Worm (Caenorhabditis elegans) whole organism, L3 larva: ENCODE measurements around the gene T15H9.5.

ENCODE experiments used
- ama-1 ChIP-seq: fragments of 150-350 bp; optimal IDR thresholded peaks from 2 replicates; lab custom pipeline; 2018
- ceh-16 ChIP-seq: sonication (generic microtip); optimal IDR thresholded peaks from 2 replicates; lab custom pipeline; 2017; ENCODE audit warnings: missing biosample characterization, missing genetic modification characterization
- ceh-28 ChIP-seq: fragments of 150-350 bp; optimal IDR thresholded peaks from 2 replicates; lab custom pipeline; 2014; ENCODE audit warnings: missing biosample characterization, missing genetic modification reagents, missing genetic modification characterization
- ceh-82 ChIP-seq: fragments of 150-350 bp; optimal IDR thresholded peaks from 2 replicates; lab custom pipeline; 2014; ENCODE audit warnings: missing biosample characterization, missing genetic modification characterization
- ceh-9 ChIP-seq: sonication (generic microtip); optimal IDR thresholded peaks from 2 replicates; lab custom pipeline; 2018; ENCODE audit warnings: missing biosample characterization, missing genetic modification characterization
- egl-27 ChIP-seq: sonication (generic microtip); optimal IDR thresholded peaks from 4 replicates; lab custom pipeline; 2017; ENCODE audit warnings: missing biosample characterization, missing genetic modification reagents, missing genetic modification characterization
- egl-5 ChIP-seq: fragments of 150-350 bp; optimal IDR thresholded peaks from 2 replicates; lab custom pipeline; 2017; ENCODE audit warnings: missing biosample characterization, missing genetic modification reagents, missing genetic modification characterization, inconsistent platforms
- elt-1 ChIP-seq: fragments of 150-350 bp; optimal IDR thresholded peaks from 2 replicates; lab custom pipeline; 2014; ENCODE audit warnings: missing biosample characterization, missing genetic modification characterization
- elt-2 ChIP-seq: sonication (generic microtip); optimal IDR thresholded peaks from 2 replicates; lab custom pipeline; 2016; ENCODE audit warnings: missing genetic modification reagents, mild to moderate bottlenecking, missing genetic modification characterization, missing compliant biosample characterization
- elt-3 ChIP-seq, 3 experiments: fragments of 150-350 bp in 1 of 3; sonication (generic microtip) in 2 of 3; optimal IDR thresholded peaks; 2 replicates in 2 of 3; 4 replicates in 1 of 3; lab custom pipeline; 2014 to 2017; ENCODE audit warnings: missing biosample characterization in 3 of 3, missing genetic modification characterization in 3 of 3
- eor-1 ChIP-seq, 2 experiments: fragments of 150-350 bp; optimal IDR thresholded peaks; 2 replicates each; lab custom pipeline; 2014 to 2018; ENCODE audit warnings: missing biosample characterization in 2 of 2, missing genetic modification characterization in 2 of 2
- fkh-2 ChIP-seq: fragments of 150-350 bp; optimal IDR thresholded peaks from 2 replicates; lab custom pipeline; 2014; ENCODE audit warnings: missing biosample characterization, missing genetic modification reagents, missing genetic modification characterization
- fos-1 ChIP-seq: fragments of 150-350 bp; optimal IDR thresholded peaks from 2 replicates; lab custom pipeline; 2014; ENCODE audit warnings: missing biosample characterization, missing genetic modification characterization
- hmg-11 ChIP-seq: sonication (generic microtip); optimal IDR thresholded peaks from 2 replicates; lab custom pipeline; 2016; ENCODE audit warnings: missing genetic modification characterization, missing compliant biosample characterization
- jun-1 ChIP-seq: fragments of 150-350 bp; optimal IDR thresholded peaks from 2 replicates; lab custom pipeline; 2014; ENCODE audit warnings: missing biosample characterization, missing genetic modification reagents, missing genetic modification characterization
- lin-15B ChIP-seq: fragments of 150-350 bp; optimal IDR thresholded peaks from 2 replicates; lab custom pipeline; 2014; ENCODE audit warnings: missing biosample characterization, missing genetic modification characterization
- lin-39 ChIP-seq: fragments of 150-350 bp; optimal IDR thresholded peaks from 2 replicates; lab custom pipeline; 2018; ENCODE audit warnings: missing biosample characterization, missing genetic modification reagents, missing genetic modification characterization
- lsy-12 ChIP-seq: sonication (generic microtip); optimal IDR thresholded peaks from 2 replicates; lab custom pipeline; 2016; ENCODE audit warnings: mild to moderate bottlenecking, missing genetic modification characterization, missing compliant biosample characterization
- mdl-1 ChIP-seq: fragments of 150-350 bp; optimal IDR thresholded peaks from 2 replicates; lab custom pipeline; 2014; ENCODE audit warnings: missing biosample characterization, missing genetic modification characterization
- mml-1 ChIP-seq: fragments of 150-350 bp; sonication (generic microtip); optimal IDR thresholded peaks from 3 replicates; lab custom pipeline; 2014; ENCODE audit warnings: missing biosample characterization, missing genetic modification characterization
- nfya-1 ChIP-seq: sonication (generic microtip); optimal IDR thresholded peaks from 2 replicates; lab custom pipeline; 2017; ENCODE audit warnings: missing genetic modification characterization, mild to moderate bottlenecking, missing compliant biosample characterization, antibody characterized with exemption, moderate library complexity; ENCODE audit not compliant: insufficient read depth
- nhr-11 ChIP-seq: fragments of 150-350 bp; optimal IDR thresholded peaks from 2 replicates; lab custom pipeline; 2014; ENCODE audit warnings: missing biosample characterization, missing genetic modification characterization
- nhr-23 ChIP-seq: fragments of 150-350 bp; optimal IDR thresholded peaks from 2 replicates; lab custom pipeline; 2014; ENCODE audit warnings: missing biosample characterization, missing genetic modification reagents, missing genetic modification characterization
- nhr-237 ChIP-seq: fragments of 150-350 bp; optimal IDR thresholded peaks from 2 replicates; lab custom pipeline; 2014; ENCODE audit warnings: missing biosample characterization, missing genetic modification characterization
- nhr-25 ChIP-seq: sonication (generic microtip); optimal IDR thresholded peaks from 2 replicates; lab custom pipeline; 2017; ENCODE audit warnings: missing biosample characterization, missing genetic modification characterization
- nhr-28 ChIP-seq: fragments of 150-350 bp; optimal IDR thresholded peaks from 2 replicates; lab custom pipeline; 2014; ENCODE audit warnings: missing biosample characterization, missing genetic modification characterization
- nhr-43 ChIP-seq: sonication (generic microtip); optimal IDR thresholded peaks from 2 replicates; lab custom pipeline; 2016; ENCODE audit warnings: mild to moderate bottlenecking, missing genetic modification characterization, missing compliant biosample characterization; ENCODE audit not compliant: poor library complexity, severe bottlenecking
- nhr-67 ChIP-seq: fragments of 150-350 bp; optimal IDR thresholded peaks from 2 replicates; lab custom pipeline; 2014; ENCODE audit warnings: missing biosample characterization, missing genetic modification characterization
- nhr-77 ChIP-seq: fragments of 150-350 bp; optimal IDR thresholded peaks from 2 replicates; lab custom pipeline; 2014; ENCODE audit warnings: missing biosample characterization, missing genetic modification characterization
- pha-4 ChIP-seq: fragments of 150-350 bp; optimal IDR thresholded peaks from 2 replicates; lab custom pipeline; 2014; ENCODE audit warnings: missing biosample characterization, missing genetic modification reagents, missing genetic modification characterization
- pqm-1 ChIP-seq: fragments of 150-350 bp; optimal IDR thresholded peaks from 2 replicates; lab custom pipeline; 2017; ENCODE audit warnings: missing biosample characterization, missing genetic modification characterization, inconsistent platforms
- snpc-4 ChIP-seq: fragments of 150-350 bp; optimal IDR thresholded peaks from 2 replicates; lab custom pipeline; 2014; ENCODE audit warnings: missing biosample characterization, missing genetic modification characterization
- unc-39 ChIP-seq: sonication (generic microtip); optimal IDR thresholded peaks from 4 replicates; lab custom pipeline; 2017; ENCODE audit warnings: missing biosample characterization, missing genetic modification characterization
- unc-62 ChIP-seq: fragments of 150-350 bp; sonication (generic microtip); optimal IDR thresholded peaks from 4 replicates; lab custom pipeline; 2014; ENCODE audit warnings: missing biosample characterization, missing genetic modification reagents, missing genetic modification characterization
- zag-1 ChIP-seq: fragments of 150-350 bp; optimal IDR thresholded peaks from 2 replicates; lab custom pipeline; 2014; ENCODE audit warnings: missing biosample characterization, missing genetic modification characterization
- ztf-4 ChIP-seq: fragments of 150-350 bp; optimal IDR thresholded peaks from 2 replicates; lab custom pipeline; 2014; ENCODE audit warnings: missing biosample characterization, missing genetic modification characterization

T15H9.5 gene

ce11 chrII:9591071-9591470 is 20.2 kb downstream of the T15H9.5 start, which contains the start of the genes E02H1.1 and tag-124:
Gene E02H1.1 (minus strand): TSS chrII:9591164.
Gene tag-124 (plus strand): TSS chrII:9591292.
- TF ChIP-seq pha-4 (tag; lab: Kevin White, UChicago) (peak; percentile 77), nfya-1 (peak; percentile 72), lin-15B (tag; lab: Kevin White, UChicago) (peak; percentile 76), elt-2 (tag; lab: Kevin White, UChicago) (peak; percentile 17), lin-39 (tag; lab: Kevin White, UChicago) (no peak), lsy-12 (tag; lab: Kevin White, UChicago) (peak; percentile 72), nhr-28 (tag; lab: Kevin White, UChicago) (no peak), nhr-11 (tag; lab: Kevin White, UChicago) (peak; percentile 34), ztf-4 (tag; lab: Kevin White, UChicago) (no peak), hmg-11 (peak; percentile 35), zag-1 (tag; lab: Kevin White, UChicago) (no peak), eor-1 (tag; optimal IDR thresholded peaks at IDR 0.05; lab: Kevin White, UChicago) (peak in 1 of 2 experiments; percentile 69), nhr-237 (tag; lab: Kevin White, UChicago) (no peak), nhr-77 (tag; lab: Kevin White, UChicago) (no peak), egl-27 (tag; lab: Kevin White, UChicago) (no peak), mml-1 (no peak), snpc-4 (tag; lab: Kevin White, UChicago) (peak; percentile 62), ceh-9 (tag; lab: Kevin White, UChicago) (no peak), pqm-1 (tag; lab: Kevin White, UChicago) (peak; percentile 21), ceh-16 (tag; lab: Kevin White, UChicago) (no peak), ceh-28 (tag; lab: Kevin White, UChicago) (peak; percentile 15), ceh-82 (no peak), fos-1 (no peak), elt-1 (tag; lab: Kevin White, UChicago) (no peak), ama-1 (lab: Kevin White, UChicago) (no peak), nhr-23 (tag; lab: Kevin White, UChicago) (peak; percentile 87), nhr-25 (tag; lab: Kevin White, UChicago) (peak; percentile 74), nhr-43 (tag; lab: Kevin White, UChicago) (peak; percentile 92), nhr-67 (no peak)

DNA sequence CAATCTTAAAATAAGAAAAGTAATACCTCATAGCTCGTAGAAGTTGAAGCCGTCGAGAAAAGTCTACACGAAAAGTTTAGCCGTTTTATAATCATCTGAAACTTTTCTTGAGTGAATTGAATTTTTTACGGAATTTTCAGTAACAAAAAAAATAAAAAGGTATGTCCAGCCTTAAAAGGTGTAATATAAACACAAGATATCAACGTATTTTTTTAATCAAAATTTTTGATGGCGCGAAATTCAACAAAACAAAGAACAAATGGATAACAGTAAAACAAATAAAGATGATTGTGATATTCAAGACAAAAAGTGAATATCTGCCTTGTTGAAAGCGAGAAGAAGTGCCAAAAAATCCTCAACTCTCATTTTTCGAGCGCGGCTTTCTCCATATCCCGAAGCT is 21.6 kb downstream of the T15H9.5 start, which contains the start of gene eral-1:
eral-1 (minus strand) TSS at position 101 of the 400 bp plus-strand sequence.
- TF ChIP-seq mdl-1 (tag; lab: Kevin White, UChicago) (no peak), jun-1 (tag; lab: Kevin White, UChicago) (no peak), elt-1 (tag; lab: Kevin White, UChicago) (no peak), unc-62 (GFP tag; lab: Kevin White, UChicago) (no peak)

DNA sequence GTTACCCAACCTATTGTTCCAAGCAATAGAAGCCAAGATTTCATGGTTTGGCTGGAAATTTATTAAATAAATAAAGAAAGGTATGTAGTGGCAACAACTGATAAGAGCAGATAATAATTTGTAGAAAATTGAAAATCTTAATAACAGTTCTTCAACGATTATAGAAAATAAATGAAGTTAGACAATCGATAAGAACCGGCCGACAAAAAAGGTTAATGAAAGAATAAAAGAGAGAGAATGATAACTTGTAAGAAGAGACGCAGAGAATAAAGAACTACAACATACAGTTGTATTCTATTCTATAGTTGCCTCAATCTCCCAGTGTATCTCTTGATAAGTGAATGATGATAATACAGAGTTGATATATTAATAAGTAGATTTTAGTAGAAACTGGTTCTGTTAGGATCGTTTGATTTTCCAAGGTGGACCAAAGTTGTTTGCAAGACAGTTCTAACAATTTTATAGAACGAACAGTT is 24.5 kb downstream of the T15H9.5 start, which contains the start of gene ugt-58:
ugt-58 (minus strand) TSS at position 51 of the 476 bp plus-strand sequence.
- TF ChIP-seq unc-62 (GFP tag; lab: Kevin White, UChicago) (no peak), elt-3 (tag; optimal IDR thresholded peaks at IDR 0.05; lab: Kevin White, UChicago) (peak in 1 of 3 experiments; percentile 49), hmg-11 (no peak), nfya-1 (no peak), jun-1 (tag; lab: Kevin White, UChicago) (no peak), ztf-4 (tag; lab: Kevin White, UChicago) (no peak), ceh-16 (tag; lab: Kevin White, UChicago) (no peak), nhr-25 (tag; lab: Kevin White, UChicago) (peak; percentile 7), pqm-1 (tag; lab: Kevin White, UChicago) (no peak), nhr-11 (tag; lab: Kevin White, UChicago) (peak; percentile 31), fkh-2 (tag; lab: Kevin White, UChicago) (no peak), nhr-43 (tag; lab: Kevin White, UChicago) (no peak), lin-15B (tag; lab: Kevin White, UChicago) (no peak), elt-2 (tag; lab: Kevin White, UChicago) (peak; percentile 66), ceh-28 (tag; lab: Kevin White, UChicago) (peak; percentile 64), egl-5 (no peak), nhr-28 (tag; lab: Kevin White, UChicago) (no peak), unc-39 (tag; lab: Kevin White, UChicago) (no peak), nhr-23 (tag; lab: Kevin White, UChicago) (peak; percentile 57)
- TF ChIP-seq, all 47 proteins: peak for 6
